Worm (Caenorhabditis elegans): Measurements from ENCODE around the gene C35A5.5.

DNA sequence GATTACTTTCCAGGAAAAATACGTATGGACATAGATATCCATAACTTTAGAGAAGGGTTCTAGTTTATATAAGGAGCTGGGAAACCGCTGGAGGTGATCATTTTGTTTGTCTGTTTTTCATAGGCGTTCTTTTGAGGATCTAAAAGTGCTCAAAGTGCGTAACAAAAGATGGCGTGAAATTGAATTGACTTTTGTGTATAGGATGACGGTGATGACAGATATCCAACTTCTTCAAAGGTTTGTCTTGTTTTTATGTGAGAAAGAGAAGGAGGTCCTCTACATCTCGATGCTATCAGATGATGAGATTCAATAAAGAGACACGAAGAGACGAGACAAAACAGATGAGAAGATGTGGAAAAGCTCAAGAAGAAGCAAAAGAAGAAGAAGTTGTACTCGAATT, 11.0 kb downstream of the C35A5.5 start:
- TF ChIP-seq R02D3.7 (tag; optimal IDR thresholded peaks at IDR 0.05) (no peak), snpc-1.2 (GFP tag; IDR thresholded peaks at IDR 0.05) (no peak), mep-1 (tag; optimal IDR thresholded peaks at IDR 0.05) (no peak), lsy-2 (tag; optimal IDR thresholded peaks at IDR 0.05) (no peak), nhr-28 (tag; optimal IDR thresholded peaks at IDR 0.05) (no peak), mxl-3 (GFP tag; optimal IDR thresholded peaks at IDR 0.05) (no peak), ceh-82 (tag; optimal IDR thresholded peaks at IDR 0.05) (no peak), egl-43 (GFP tag; IDR thresholded peaks at IDR 0.05) (no peak), lin-13 (GFP tag; optimal IDR thresholded peaks at IDR 0.05) (no peak), ama-1 (optimal IDR thresholded peaks at IDR 0.05) (no peak), hlh-30 (tag; optimal IDR thresholded peaks at IDR 0.05; ENCODE audit: insufficient read depth) (no peak), nhr-11 (tag; optimal IDR thresholded peaks at IDR 0.05) (no peak)

Measured in whole organism, L4 larva.